Worm (Caenorhabditis elegans): ENCODE measurements around the gene K12H4.5.

Gene K12H4.5

ce11 chrIII:8069206-8069605, 24.9 kb downstream of the K12H4.5 start (continued):
- TF ChIP-seq Y53G8AR.9 (GFP tag; conservative IDR thresholded peaks at IDR 0.05) (no peak), sea-2 (GFP tag; IDR thresholded peaks at IDR 0.05) (no peak), die-1 (tag; optimal IDR thresholded peaks at IDR 0.05) (peak; percentile 65), attf-3 (GFP tag; conservative IDR thresholded peaks at IDR 0.05) (no peak), snpc-3.4 (tag; optimal IDR thresholded peaks at IDR 0.05) (peak; percentile 76), egrh-3 (GFP tag; IDR thresholded peaks at IDR 0.05) (no peak), chd-7 (tag; optimal IDR thresholded peaks at IDR 0.05) (no peak), D2030.7 (GFP tag; IDR thresholded peaks at IDR 0.05) (no peak), nhr-90 (tag; optimal IDR thresholded peaks at IDR 0.05) (no peak), hmg-1.2 (GFP tag; IDR thresholded peaks at IDR 0.05) (peak; percentile 39; the same call in 1 of the 2 replicates), tbp1 (GFP tag; optimal IDR thresholded peaks at IDR 0.05) (peak; percentile 92), rcor-1 (GFP tag; IDR thresholded peaks at IDR 0.05) (no peak)

- TF ChIP-seq lin-54 (GFP tag; optimal IDR thresholded peaks at IDR 0.05) (no peak), F22D6.2 (tag; optimal IDR thresholded peaks at IDR 0.05) (no peak), ztf-18 (tag; optimal IDR thresholded peaks at IDR 0.05) (no peak), nfya-2 (GFP tag; IDR thresholded peaks at IDR 0.05) (no peak), fkh-3 (tag; optimal IDR thresholded peaks at IDR 0.05) (no peak), let-526 (GFP tag; IDR thresholded peaks at IDR 0.05) (no peak), lin-35 (GFP tag; optimal IDR thresholded peaks at IDR 0.05) (no peak), Y95B8A.8 (GFP tag; IDR thresholded peaks at IDR 0.05) (no peak), mel-28 (tag; optimal IDR thresholded peaks at IDR 0.05; ENCODE audit: borderline replicate concordance) (no peak), attf-6 (GFP tag; IDR thresholded peaks at IDR 0.05) (no peak), ztf-26 (tag; optimal IDR thresholded peaks at IDR 0.05) (no peak), Y53G8AR.9 (GFP tag; conservative IDR thresholded peaks at IDR 0.05) (no peak), attf-5 (GFP tag; optimal IDR thresholded peaks at IDR 0.05) (no peak), die-1 (tag; optimal IDR thresholded peaks at IDR 0.05) (no peak), zfh-2 (GFP tag; conservative IDR thresholded peaks at IDR 0.05) (no peak)
These were observed 32.9 kb downstream of the K12H4.5 start for ce11 chrIII:8077180-8077579.

ce11 chrIII:8080165-8080738, 36.0 kb downstream of the K12H4.5 start, which contains the start of the genes dcr-1 and apc-2:
Gene dcr-1, minus strand, starts transcription at chrIII:8080281.
Gene apc-2, plus strand, starts transcription at chrIII:8080629.
- TF ChIP-seq dpl-1 (GFP tag; optimal IDR thresholded peaks at IDR 0.05) = peak; percentile 36
- peak; percentile 68 for TF ChIP-seq lsl-1 (GFP tag; optimal IDR thresholded peaks at IDR 0.05)
- TF ChIP-seq K11D2.4 (GFP tag; IDR thresholded peaks at IDR 0.05) = no peak
- TF ChIP-seq mes-4 (tag; optimal IDR thresholded peaks at IDR 0.05) = no peak
- no peak for TF ChIP-seq akir-1 (GFP tag; optimal IDR thresholded peaks at IDR 0.05)
- TF ChIP-seq madf-10 (tag; optimal IDR thresholded peaks at IDR 0.05) = no peak
- no peak for TF ChIP-seq mxl-1 (tag; optimal IDR thresholded peaks at IDR 0.05)
- TF ChIP-seq Y79H2A.3 (GFP tag; conservative IDR thresholded peaks at IDR 0.05) = no peak
- TF ChIP-seq F33H1.4 (GFP tag; IDR thresholded peaks at IDR 0.05) = peak; percentile 63
- no peak for TF ChIP-seq F49E8.2 (tag; optimal IDR thresholded peaks at IDR 0.05; ENCODE audit: insufficient read depth)
- no peak for TF ChIP-seq nfya-2 (GFP tag; IDR thresholded peaks at IDR 0.05)
- TF ChIP-seq ztf-22 (GFP tag; optimal IDR thresholded peaks at IDR 0.05) = no peak
- peak; percentile 32; the same call in 1 of the 2 replicates for TF ChIP-seq D2030.7 (GFP tag; IDR thresholded peaks at IDR 0.05)
- TF ChIP-seq efl-1 (GFP tag; optimal IDR thresholded peaks at IDR 0.05) = peak; percentile 67
- no peak for TF ChIP-seq lir-1 (GFP tag; conservative IDR thresholded peaks at IDR 0.05)
- no peak for TF ChIP-seq B0261.1 (tag; optimal IDR thresholded peaks at IDR 0.05)
- no peak for TF ChIP-seq nhr-90 (tag; optimal IDR thresholded peaks at IDR 0.05)
- 0 out of 2 replicates have a peak, but pooled peaks have one; percentile 35 for TF ChIP-seq madf-6 (GFP tag; IDR thresholded peaks at IDR 0.05)
